Worm (Caenorhabditis elegans) whole organism, young adult: Measurements from ENCODE around the gene C27C12.3.

Experiments used
- B0019.2 ChIP-seq: fragments of 200-800 bp; sonication (Bioruptor generic); conservative IDR thresholded peaks from 2 replicates; pipeline ENCODE4 v1.3.6; 2022; ENCODE audit warnings: missing genetic modification reagents, missing genetic modification characterization, missing compliant biosample characterization
- B0035.1 ChIP-seq: sonication (generic microtip); optimal IDR thresholded peaks from 2 replicates; lab custom pipeline; 2016; ENCODE audit warnings: missing genetic modification characterization, mild to moderate bottlenecking, missing compliant biosample characterization, missing genotype, missing genetic modification reagents
- D2030.7 ChIP-seq: fragments of 200-800 bp; sonication (Bioruptor generic); IDR thresholded peaks from 2 replicates; pipeline ENCODE4 v1.3.6; 2022; ENCODE audit warnings: missing genetic modification reagents, missing genetic modification characterization, missing compliant biosample characterization
- F37B4.10 ChIP-seq: fragments of 200-800 bp; sonication (Bioruptor generic); IDR thresholded peaks from 2 replicates; pipeline ENCODE4 v1.3.6; 2022; ENCODE audit warnings: missing genetic modification characterization, missing compliant biosample characterization
- F39B2.1 ChIP-seq: fragments of 200-800 bp; sonication (Bioruptor generic); IDR thresholded peaks from 2 replicates; pipeline ENCODE4 v1.3.6; 2022; ENCODE audit warnings: missing genetic modification reagents, missing genetic modification characterization, missing compliant biosample characterization
- F49E8.2 ChIP-seq: sonication (generic microtip); optimal IDR thresholded peaks from 3 replicates; lab custom pipeline; 2017; ENCODE audit warnings: missing genetic modification characterization, mild to moderate bottlenecking, missing compliant biosample characterization, antibody characterized with exemption, moderate library complexity; ENCODE audit not compliant: insufficient read depth
- F52B5.7 ChIP-seq: sonication (generic microtip); optimal IDR thresholded peaks from 2 replicates; lab custom pipeline; 2016; ENCODE audit warnings: mild to moderate bottlenecking, missing genetic modification characterization, missing compliant biosample characterization
- F55B11.4 ChIP-seq: sonication (generic microtip); optimal IDR thresholded peaks from 2 replicates; lab custom pipeline; 2016; ENCODE audit warnings: missing compliant biosample characterization, missing genetic modification characterization, borderline replicate concordance; ENCODE audit not compliant: insufficient read depth
- K12H6.12 ChIP-seq: fragments of 200-800 bp; sonication (Bioruptor generic); optimal IDR thresholded peaks from 2 replicates; lab custom pipeline; 2018; ENCODE audit warnings: mild to moderate bottlenecking, missing genetic modification characterization, missing compliant biosample characterization
- T07F8.4 ChIP-seq: sonication (generic microtip); optimal IDR thresholded peaks from 2 replicates; lab custom pipeline; 2016; ENCODE audit warnings: mild to moderate bottlenecking, missing genetic modification characterization, moderate library complexity, missing compliant biosample characterization
- Y56A3A.18 ChIP-seq: fragments of 200-800 bp; sonication (Bioruptor generic); IDR thresholded peaks from 2 replicates; pipeline ENCODE4 v1.3.6; 2022; ENCODE audit warnings: missing genetic modification reagents, missing genetic modification characterization, missing compliant biosample characterization
- Y67H2A.10 ChIP-seq: fragments of 200-800 bp; sonication (Bioruptor generic); conservative IDR thresholded peaks from 2 replicates; pipeline ENCODE4 v1.3.6; 2022; ENCODE audit warnings: missing genetic modification reagents, missing genetic modification characterization, missing compliant biosample characterization
- Y95B8A.8 ChIP-seq: fragments of 200-800 bp; sonication (Bioruptor generic); IDR thresholded peaks from 2 replicates; pipeline ENCODE4 v1.3.6; 2022; ENCODE audit warnings: missing genetic modification reagents, missing genetic modification characterization, missing compliant biosample characterization
- ZK185.1 ChIP-seq: sonication (generic microtip); optimal IDR thresholded peaks from 2 replicates; lab custom pipeline; 2016; ENCODE audit warnings: mild to moderate bottlenecking, missing genetic modification characterization, missing compliant biosample characterization; ENCODE audit not compliant: poor library complexity, severe bottlenecking
- athp-1 ChIP-seq: sonication (generic microtip); optimal IDR thresholded peaks from 2 replicates; lab custom pipeline; 2017; ENCODE audit warnings: mild to moderate bottlenecking, missing genetic modification characterization, missing compliant biosample characterization
- bed-2 ChIP-seq: fragments of 200-800 bp; sonication (Bioruptor generic); IDR thresholded peaks from 2 replicates; pipeline ENCODE4 v1.3.6; 2022; ENCODE audit warnings: missing genetic modification reagents, missing genetic modification characterization, missing compliant biosample characterization
- ccch-3 ChIP-seq: fragments of 200-800 bp; sonication (Bioruptor generic); optimal IDR thresholded peaks from 2 replicates; lab custom pipeline; 2018; ENCODE audit warnings: mild to moderate bottlenecking, missing genetic modification characterization, missing compliant biosample characterization
- ceh-27 ChIP-seq: fragments of 200-800 bp; sonication (Bioruptor generic); optimal IDR thresholded peaks from 2 replicates; lab custom pipeline; 2018; ENCODE audit warnings: mild to moderate bottlenecking, missing genetic modification characterization, moderate library complexity, missing compliant biosample characterization
- ceh-58 ChIP-seq: fragments of 200-800 bp; sonication (Bioruptor generic); IDR thresholded peaks from 2 replicates; pipeline ENCODE4 v1.3.6; 2022; ENCODE audit warnings: missing genetic modification characterization, missing compliant biosample characterization
- chd-7 ChIP-seq: sonication (generic microtip); optimal IDR thresholded peaks from 2 replicates; lab custom pipeline; 2016; ENCODE audit warnings: mild to moderate bottlenecking, missing genetic modification characterization, moderate library complexity, missing compliant biosample characterization
- die-1 ChIP-seq: sonication (generic microtip); optimal IDR thresholded peaks from 2 replicates; lab custom pipeline; 2016; ENCODE audit warnings: missing genotype, mild to moderate bottlenecking, missing genetic modification characterization, missing compliant biosample characterization
- dox-1 ChIP-seq: fragments of 200-800 bp; sonication (Bioruptor generic); IDR thresholded peaks from 2 replicates; pipeline ENCODE4 v1.3.6; 2022; ENCODE audit warnings: missing genetic modification reagents, missing genetic modification characterization, missing compliant biosample characterization
- egl-18 ChIP-seq: fragments of 200-800 bp; sonication (Bioruptor generic); IDR thresholded peaks from 2 replicates; pipeline ENCODE4 v1.3.6; 2022; ENCODE audit warnings: missing genetic modification reagents, missing genetic modification characterization, missing compliant biosample characterization
- ekl-4 ChIP-seq: fragments of 200-800 bp; sonication (Bioruptor generic); IDR thresholded peaks from 2 replicates; pipeline ENCODE4 v1.3.6; 2022; ENCODE audit warnings: missing genetic modification reagents, missing genetic modification characterization, missing compliant biosample characterization
- ets-4 ChIP-seq: fragments of 200-800 bp; sonication (Bioruptor generic); optimal IDR thresholded peaks from 2 replicates; lab custom pipeline; 2018; ENCODE audit warnings: mild to moderate bottlenecking, missing genetic modification characterization, missing compliant biosample characterization
- hlh-12 ChIP-seq: sonication (generic microtip); optimal IDR thresholded peaks from 2 replicates; lab custom pipeline; 2016; ENCODE audit warnings: missing genetic modification characterization, missing compliant biosample characterization
- lag-1 ChIP-seq: fragments of 200-800 bp; sonication (Bioruptor generic); IDR thresholded peaks from 2 replicates; pipeline ENCODE4 v1.3.6; 2022; ENCODE audit warnings: missing genetic modification reagents, missing genetic modification characterization, missing compliant biosample characterization
- let-607 ChIP-seq, 2 experiments: fragments of 200-800 bp in 1 of 2; sonication (Bioruptor generic) in 1 of 2; sonication (generic microtip) in 1 of 2; optimal IDR thresholded peaks; 2 replicates each; lab custom pipeline; 2016 to 2018; ENCODE audit warnings: mild to moderate bottlenecking in 2 of 2, missing compliant biosample characterization in 2 of 2, missing genetic modification characterization in 2 of 2, moderate library complexity in 2 of 2, missing genotype in 1 of 2
- madf-6 ChIP-seq: fragments of 200-800 bp; sonication (Bioruptor generic); IDR thresholded peaks from 2 replicates; pipeline ENCODE4 v1.3.6; 2022; ENCODE audit warnings: missing genetic modification reagents, missing genetic modification characterization, missing compliant biosample characterization
- mcd-1 ChIP-seq: fragments of 200-800 bp; sonication (Bioruptor generic); IDR thresholded peaks from 2 replicates; pipeline ENCODE4 v1.3.6; 2022; ENCODE audit warnings: missing genetic modification reagents, missing genetic modification characterization, missing compliant biosample characterization
- mxl-1 ChIP-seq: sonication (generic microtip); optimal IDR thresholded peaks from 2 replicates; lab custom pipeline; 2016; ENCODE audit warnings: missing genetic modification characterization, missing compliant biosample characterization
- nhr-27 ChIP-seq: fragments of 200-800 bp; sonication (Bioruptor generic); optimal IDR thresholded peaks from 2 replicates; lab custom pipeline; 2018; ENCODE audit warnings: mild to moderate bottlenecking, missing genetic modification characterization, moderate library complexity, missing compliant biosample characterization
- nhr-80 ChIP-seq: sonication (generic microtip); optimal IDR thresholded peaks from 2 replicates; lab custom pipeline; 2016; ENCODE audit warnings: missing genetic modification characterization, missing compliant biosample characterization
- nhr-90 ChIP-seq: sonication (generic microtip); optimal IDR thresholded peaks from 2 replicates; lab custom pipeline; 2016; ENCODE audit warnings: missing genotype, mild to moderate bottlenecking, missing genetic modification characterization, missing compliant biosample characterization
- pha-4 ChIP-seq: fragments of 150-350 bp; sonication (generic microtip); optimal IDR thresholded peaks from 2 replicates; lab custom pipeline; 2014; ENCODE audit warnings: missing biosample characterization, missing genetic modification reagents, missing genetic modification characterization
- repo-1 ChIP-seq: sonication (generic microtip); optimal IDR thresholded peaks from 2 replicates; lab custom pipeline; 2017; ENCODE audit warnings: mild to moderate bottlenecking, missing genetic modification characterization, missing compliant biosample characterization
- sea-2 ChIP-seq: fragments of 200-800 bp; sonication (Bioruptor generic); IDR thresholded peaks from 2 replicates; pipeline ENCODE4 v1.3.6; 2022; ENCODE audit warnings: missing genetic modification characterization, missing compliant biosample characterization
- snpc-1.3 ChIP-seq: sonication (generic microtip); optimal IDR thresholded peaks from 2 replicates; lab custom pipeline; 2017; ENCODE audit warnings: missing genetic modification characterization, mild to moderate bottlenecking, missing compliant biosample characterization, antibody characterized with exemption, moderate library complexity, missing genotype, missing genetic modification reagents; ENCODE audit not compliant: insufficient read depth
- snpc-4 ChIP-seq, 5 experiments: fragments of 150-350 bp in 1 of 5; sonication (generic microtip) in 4 of 5; optimal IDR thresholded peaks; 2 replicates each; lab custom pipeline; 2014 to 2018; ENCODE audit warnings: missing genetic modification characterization in 5 of 5, missing biosample characterization in 3 of 5, antibody characterized with exemption in 2 of 5, mild to moderate bottlenecking in 2 of 5, missing compliant biosample characterization in 2 of 5, missing genotype in 2 of 5, moderate library complexity in 2 of 5, missing genetic modification reagents in 1 of 5
- sptf-2 ChIP-seq: fragments of 200-800 bp; sonication (Bioruptor generic); optimal IDR thresholded peaks from 2 replicates; lab custom pipeline; 2018; ENCODE audit warnings: mild to moderate bottlenecking, missing genetic modification characterization, missing compliant biosample characterization
- tbp1 ChIP-seq: fragments of 200-800 bp; sonication (Bioruptor generic); optimal IDR thresholded peaks from 2 replicates; lab custom pipeline; 2018; ENCODE audit warnings: mild to moderate bottlenecking, missing genetic modification characterization, missing compliant biosample characterization
- unc-130 ChIP-seq: sonication (generic microtip); optimal IDR thresholded peaks from 2 replicates; lab custom pipeline; 2016; ENCODE audit warnings: missing genetic modification reagents, missing genetic modification characterization, missing compliant biosample characterization
- ztf-26 ChIP-seq: sonication (generic microtip); optimal IDR thresholded peaks from 2 replicates; lab custom pipeline; 2017; ENCODE audit warnings: missing genetic modification characterization, missing compliant biosample characterization
- ztf-28 ChIP-seq: fragments of 200-800 bp; sonication (Bioruptor generic); IDR thresholded peaks from 2 replicates; pipeline ENCODE4 v1.3.6; 2022; ENCODE audit warnings: missing genetic modification reagents, missing genetic modification characterization, missing compliant biosample characterization
- ztf-6 ChIP-seq: fragments of 200-800 bp; sonication (Bioruptor generic); IDR thresholded peaks from 2 replicates; pipeline ENCODE4 v1.3.6; 2022; ENCODE audit warnings: missing genetic modification reagents, missing genetic modification characterization, missing compliant biosample characterization

The C27C12.3 gene

ce11 chrX:14818464-14819259, 47.0 kb downstream of the C27C12.3 start, which contains the start of gene epn-1 (continued):
- TF ChIP-seq athp-1 (peak; percentile 96), F52B5.7 (tag; lab: Kevin White, UChicago) (peak; percentile 56), bed-2 (GFP tag; lab: Robert Waterston, UW) (peak; percentile 79; the same call in 1 of the 2 replicates), snpc-4 (GFP tag; optimal IDR thresholded peaks at IDR 0.05; lab: Kevin White, UChicago) (peak; percentile 63), snpc-4 (tag; optimal IDR thresholded peaks at IDR 0.05; lab: Kevin White, UChicago) (peak in 3 of 4 experiments; percentile 80 to 89 (median 87)), madf-6 (GFP tag; lab: Robert Waterston, UW) (0 out of 2 replicates have a peak, but pooled peaks have one; percentile 21), D2030.7 (GFP tag; lab: Robert Waterston, UW) (no peak), B0035.1 (peak; percentile 84), ccch-3 (GFP tag; lab: Kevin White, UChicago) (no peak), nhr-90 (tag; lab: Kevin White, UChicago) (peak; percentile 94), pha-4 (peak; percentile 4), Y56A3A.18 (GFP tag; lab: Robert Waterston, UW) (peak; percentile 50; the same call in 1 of the 2 replicates), mcd-1 (GFP tag; lab: Robert Waterston, UW) (peak; percentile 88), chd-7 (tag; lab: Kevin White, UChicago) (peak; percentile 99), dox-1 (GFP tag; lab: Robert Waterston, UW) (peak; percentile 97), ztf-6 (GFP tag; lab: Robert Waterston, UW) (0 out of 2 replicates have a peak, but pooled peaks have one; percentile 37), nhr-27 (tag; lab: Kevin White, UChicago) (peak; percentile 71), sptf-2 (GFP tag; lab: Kevin White, UChicago) (peak; percentile 56), ztf-28 (no peak), let-607 (tag; optimal IDR thresholded peaks at IDR 0.05; lab: Kevin White, UChicago) (peak; percentile 86 to 96), ceh-27 (GFP tag; lab: Kevin White, UChicago) (peak; percentile 97), Y67H2A.10 (GFP tag; lab: Robert Waterston, UW) (peak; percentile 93), repo-1 (peak; percentile 93), Y95B8A.8 (GFP tag; lab: Robert Waterston, UW) (peak; percentile 90), ekl-4 (GFP tag; lab: Robert Waterston, UW) (peak; percentile 95), ceh-58 (GFP tag; lab: Robert Waterston, UW) (0 out of 2 replicates have a peak, but pooled peaks have one; percentile 48), F37B4.10 (GFP tag; lab: Robert Waterston, UW) (peak; percentile 95; the same call in 1 of the 2 replicates), F39B2.1 (GFP tag; lab: Robert Waterston, UW) (peak; percentile 77; the same call in 1 of the 2 replicates), snpc-1.3 (tag; lab: Kevin White, UChicago) (no peak), ztf-26 (tag; lab: Kevin White, UChicago) (peak; percentile 97), mxl-1 (peak; percentile 60), K12H6.12 (tag; lab: Kevin White, UChicago) (peak; percentile 99), tbp1 (GFP tag; lab: Kevin White, UChicago) (peak; percentile 73), lag-1 (0 out of 2 replicates have a peak, but pooled peaks have one; percentile 64), T07F8.4 (tag; lab: Kevin White, UChicago) (peak; percentile 68), ZK185.1 (tag; lab: Kevin White, UChicago) (peak; percentile 82), die-1 (peak; percentile 60), B0019.2 (GFP tag; lab: Robert Waterston, UW) (no peak), hlh-12 (tag; lab: Kevin White, UChicago) (no peak), F55B11.4 (no peak), nhr-80 (tag; lab: Kevin White, UChicago) (peak; percentile 99), F49E8.2 (tag; lab: Kevin White, UChicago) (no peak), egl-18 (GFP tag; lab: Robert Waterston, UW) (peak; percentile 92), ets-4 (peak; percentile 95), unc-130 (GFP tag; lab: Kevin White, UChicago) (no peak), sea-2 (GFP tag; lab: Robert Waterston, UW) (peak; percentile 92)
